Worm (Caenorhabditis elegans) whole organism, L4/young adult: ENCODE measurements around the gene Y39B6A.10.

Experiments
- W03F9.2 ChIP-seq: fragments of 150-350 bp; optimal IDR thresholded peaks from 2 replicates; lab custom pipeline; 2014; ENCODE audit warnings: missing biosample characterization, missing genetic modification characterization
- dao-5 ChIP-seq: sonication (generic microtip); optimal IDR thresholded peaks from 2 replicates; lab custom pipeline; 2016; ENCODE audit warnings: missing genotype, missing genetic modification characterization, moderate library complexity, missing compliant biosample characterization
- him-1 ChIP-seq: sonication (generic microtip); optimal IDR thresholded peaks from 2 replicates; lab custom pipeline; 2016; ENCODE audit warnings: missing genotype, missing genetic modification reagents, missing genetic modification characterization, missing compliant biosample characterization

DNA sequence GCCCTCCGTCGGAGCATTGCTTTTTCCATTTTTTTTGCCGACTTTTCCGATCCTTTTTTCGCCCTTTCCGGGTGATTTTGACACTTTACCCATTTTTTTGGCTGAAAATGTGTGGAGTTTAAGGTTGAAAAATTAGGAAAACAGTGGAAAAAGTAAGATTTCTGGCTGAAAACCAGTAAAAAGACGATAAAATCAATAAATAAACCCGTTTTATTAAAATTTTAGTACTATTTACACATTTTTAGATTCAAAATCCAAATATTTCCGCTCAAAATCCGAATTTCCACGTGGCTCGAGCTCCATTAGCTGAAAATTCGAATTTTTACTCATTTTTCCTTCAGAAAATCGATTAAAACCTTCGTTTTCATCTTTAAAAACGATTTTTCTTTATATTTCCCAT, 15.1 kb downstream of the Y39B6A.10 start, which contains the start of gene pro-3:
- TF ChIP-seq dao-5 (no peak), him-1 (tag; lab: Kevin White, UChicago) (no peak), W03F9.2 (tag; lab: Kevin White, UChicago) (no peak)
